Fruit fly (Drosophila melanogaster) whole organism, larva: ENCODE measurements around the gene CG14440.

Experiments
- noc ChIP-seq: fragments of 200-800 bp; sonication (Bioruptor generic); optimal IDR thresholded peaks from 3 replicates; lab custom pipeline; 2019; ENCODE audit warnings: missing biosample characterization, mild to moderate bottlenecking, missing genetic modification characterization, moderate library complexity

CG14440 gene

DNA sequence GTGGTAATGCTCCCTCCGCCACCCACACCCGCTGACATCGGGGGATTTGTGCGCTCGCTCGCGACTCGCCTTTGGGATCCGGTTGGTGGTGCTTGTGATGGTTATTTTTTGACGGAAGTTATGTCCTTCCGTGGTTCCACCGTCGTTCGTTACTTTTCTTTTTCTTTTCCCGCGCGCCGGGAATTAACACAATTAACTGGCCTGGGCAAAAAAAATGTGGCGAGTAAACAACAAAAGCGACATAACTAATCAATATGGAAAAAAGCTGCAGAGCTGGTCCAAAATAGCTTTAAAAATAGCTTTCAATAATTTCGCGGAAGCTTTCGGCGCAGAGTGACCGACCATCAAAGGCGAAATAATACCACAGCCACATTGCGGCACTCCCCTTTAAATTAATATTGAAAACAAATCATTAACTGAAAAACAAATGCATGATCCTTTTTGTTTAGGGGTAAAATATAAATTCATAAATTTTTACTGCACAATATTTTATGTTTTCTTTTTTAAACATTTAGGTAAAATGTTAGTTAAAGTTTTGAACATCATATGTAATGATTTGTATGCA, at the start of gene CG14440:
TSS of gene CG14440 (minus strand) at position 320 of the 565 bp plus-strand sequence.
- TF ChIP-seq noc (tag; lab: Kevin White, UChicago) = peak; percentile 18

DNA sequence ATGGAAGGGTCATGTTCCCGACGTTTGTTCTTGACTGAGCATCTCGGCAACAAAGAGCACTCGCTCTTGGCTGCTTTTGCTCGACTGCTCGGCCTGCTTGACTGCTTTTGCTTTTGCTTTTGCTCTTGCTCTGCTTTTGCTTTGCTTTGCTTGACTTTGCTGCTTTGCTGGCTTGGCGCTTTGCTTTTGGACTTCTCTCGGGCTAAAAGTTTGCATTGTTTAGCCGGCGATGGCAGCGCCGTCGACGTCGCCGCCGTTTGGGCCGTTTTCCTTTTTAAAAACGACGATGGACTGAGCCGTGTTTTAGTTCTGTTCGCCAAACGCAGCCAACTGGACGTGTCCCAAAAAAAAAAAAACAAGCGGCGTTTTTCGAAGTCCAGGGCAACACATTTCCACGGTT, 48.9 kb upstream of the CG14440 start, which contains the start of gene CG14439:
TSS of gene CG14439 (plus strand) at position 301 of the 400 bp plus-strand sequence.
- no peak for TF ChIP-seq noc (tag; lab: Kevin White, UChicago)

DNA sequence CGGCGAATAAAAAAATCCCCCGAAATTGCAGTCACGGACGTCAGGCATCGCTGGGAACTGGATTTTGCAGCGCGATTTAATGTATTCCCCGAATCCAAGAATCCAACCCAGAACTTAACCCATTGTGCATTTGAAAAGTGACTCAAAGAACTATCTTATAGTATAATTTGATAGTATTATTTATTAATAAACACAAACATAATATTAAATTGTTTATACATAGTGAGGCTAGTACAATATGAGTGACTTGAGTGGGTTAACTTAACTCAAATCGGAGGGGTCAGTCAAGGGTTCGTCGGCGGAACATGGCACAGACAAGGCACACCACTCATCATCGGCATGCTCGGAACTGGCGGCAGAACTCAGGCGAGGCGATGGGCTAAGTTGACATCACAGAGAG, 47.9 kb upstream of the CG14440 start:
- no peak for TF ChIP-seq noc (tag; lab: Kevin White, UChicago)

DNA sequence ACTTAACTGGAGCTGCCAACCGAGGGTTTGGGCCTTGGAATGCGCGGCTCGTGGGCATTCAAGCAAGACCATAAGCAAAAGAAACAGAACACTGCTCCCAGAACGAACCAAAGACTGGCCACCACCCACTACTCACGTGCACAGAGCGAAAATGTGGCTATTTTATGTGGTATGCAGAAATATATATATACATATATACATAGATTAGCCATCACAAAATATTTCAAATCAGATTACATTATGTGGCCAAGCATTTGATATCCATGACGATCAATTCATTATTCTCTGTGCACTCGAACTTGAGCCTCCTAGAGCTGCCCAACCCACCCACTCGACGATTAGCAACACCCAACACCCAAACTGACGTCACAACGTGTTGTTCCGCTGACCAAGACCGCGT, 47.2 kb upstream of the CG14440 start:
- no peak for TF ChIP-seq noc (tag; lab: Kevin White, UChicago)

DNA sequence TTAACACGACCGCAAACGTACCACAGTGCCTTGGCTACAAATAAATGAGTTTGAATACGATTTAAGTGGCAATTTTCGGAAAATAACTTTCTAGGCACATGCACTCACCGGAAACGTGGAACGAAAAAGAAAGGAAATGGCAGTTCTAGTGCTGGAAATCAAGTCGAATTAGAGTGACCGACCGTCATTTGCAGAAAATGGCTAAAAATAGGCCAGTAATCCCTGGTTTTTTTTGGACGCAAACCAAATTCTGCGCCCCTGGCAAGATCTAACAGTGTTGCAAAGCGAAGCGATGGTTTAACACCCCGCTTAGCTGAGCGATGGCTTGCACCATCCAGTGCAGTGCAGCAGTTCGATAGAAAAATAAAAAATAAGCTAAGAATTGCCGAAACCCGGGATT, 45.7 kb upstream of the CG14440 start, which contains the start of gene RpL17:
TSS of gene RpL17 (minus strand) at position 151 of the 400 bp plus-strand sequence.
- peak; percentile 64 for TF ChIP-seq noc (tag; lab: Kevin White, UChicago)

DNA sequence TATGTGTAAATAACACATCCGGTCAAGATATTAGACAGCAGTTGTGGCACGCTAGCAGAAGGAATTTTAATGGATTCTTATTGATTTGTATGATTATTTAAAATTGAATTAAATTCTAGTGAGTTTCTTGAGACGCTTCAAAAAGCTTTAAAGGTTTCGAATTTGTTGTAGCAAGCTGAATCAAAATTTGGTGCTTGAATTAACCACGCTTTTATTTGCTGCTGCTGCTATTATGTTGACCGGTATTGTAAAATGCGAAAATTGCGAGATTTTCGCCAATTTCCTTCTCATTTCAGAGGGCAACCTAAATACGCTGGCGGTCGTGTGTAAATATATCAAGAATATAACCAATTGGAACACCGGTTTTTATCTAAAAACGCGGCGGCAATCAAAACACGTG, 44.8 kb upstream of the CG14440 start:
- TF ChIP-seq noc (tag; lab: Kevin White, UChicago) = no peak

DNA sequence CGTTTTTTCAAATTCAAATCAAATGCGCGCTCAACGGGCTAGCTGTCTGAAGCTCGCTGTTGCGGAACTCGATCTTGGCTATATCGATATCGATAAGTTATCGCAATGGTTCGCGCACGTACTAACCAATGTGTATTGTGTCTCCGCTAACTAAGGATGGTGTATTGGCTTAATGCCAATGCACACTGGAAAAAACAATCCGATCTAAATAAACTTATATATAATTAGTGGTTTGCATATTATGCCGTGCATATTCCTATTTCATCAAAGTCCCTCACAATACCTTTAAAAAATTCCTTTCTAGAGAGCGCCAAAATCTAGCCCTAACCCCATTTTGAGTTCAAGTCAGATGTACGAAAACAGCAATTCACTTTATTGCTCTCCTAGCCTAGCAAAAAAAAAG, 42.8 kb upstream of the CG14440 start:
- no peak for TF ChIP-seq noc (tag; lab: Kevin White, UChicago)

DNA sequence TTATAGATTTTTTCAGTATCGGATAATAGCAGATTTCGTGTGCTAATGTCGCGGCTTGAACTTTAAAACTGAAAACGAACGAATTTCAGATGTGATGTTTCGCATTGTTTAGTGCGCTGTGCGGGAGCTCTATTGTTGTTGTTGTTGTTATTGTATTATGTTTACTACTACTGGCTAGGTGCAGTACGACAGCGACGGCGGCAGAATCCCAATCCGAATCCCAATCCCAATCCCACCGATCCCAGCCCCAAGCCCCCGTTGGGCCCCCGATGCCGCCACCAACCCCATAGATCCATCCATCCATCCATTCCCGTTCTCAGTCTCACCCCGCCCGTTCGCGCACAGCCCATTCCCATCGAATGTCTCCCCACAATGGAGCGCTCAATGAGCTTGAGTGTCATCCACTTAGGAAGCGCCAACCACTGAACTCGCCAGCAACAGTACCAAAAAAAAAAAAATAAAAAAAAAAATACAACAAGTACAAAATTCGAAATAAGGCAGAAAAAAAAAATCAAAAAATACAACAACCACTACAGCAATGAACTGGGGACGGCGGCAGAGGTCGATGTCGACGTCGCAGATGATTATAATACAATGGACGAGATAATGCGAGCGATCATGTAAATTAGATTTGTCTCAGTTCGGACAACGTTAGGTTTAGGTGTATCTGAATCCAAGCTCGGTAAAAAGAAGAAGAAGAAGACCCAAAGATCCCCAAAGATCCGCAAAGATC, 41.7 kb upstream of the CG14440 start, which contains the start of gene CG3168:
TSS of gene CG3168 (minus strand) at position 51 of the 733 bp plus-strand sequence.
- TF ChIP-seq noc (tag; lab: Kevin White, UChicago) = no peak

DNA sequence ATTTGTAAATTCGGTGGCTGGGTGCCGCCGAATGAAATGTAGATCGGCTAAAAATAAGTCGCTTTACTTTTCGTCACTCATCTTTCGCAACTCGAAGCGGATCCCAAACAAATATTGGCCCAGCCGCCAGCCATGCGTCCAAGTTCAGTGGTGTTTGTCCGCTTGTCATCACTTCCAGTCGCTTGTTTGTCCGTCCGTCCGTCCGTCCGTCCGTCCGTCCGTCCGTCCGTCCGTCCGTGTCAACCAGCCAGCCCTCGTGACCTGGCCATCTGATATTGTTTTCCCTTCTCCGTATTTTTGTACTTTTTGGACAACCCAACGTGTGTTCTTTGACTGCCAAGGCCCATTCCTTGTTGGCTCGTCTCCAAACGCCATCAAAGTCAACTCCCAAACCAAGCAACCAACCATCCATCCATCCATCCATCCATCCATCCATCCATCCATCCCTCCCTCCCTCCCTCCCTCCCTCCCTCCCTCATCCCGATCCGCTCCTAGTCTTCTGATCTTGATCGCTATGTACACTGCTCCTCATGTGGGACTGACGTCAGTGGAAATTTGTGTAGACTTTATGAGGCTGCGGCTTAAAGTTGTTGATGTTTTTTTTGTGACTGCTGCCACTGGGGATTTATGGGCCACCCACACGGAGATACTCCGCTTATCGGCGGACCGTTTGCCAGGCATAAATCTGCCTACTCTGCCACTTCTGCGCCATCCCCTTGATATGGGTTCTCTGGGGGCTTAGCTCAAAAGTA, 35.1 kb upstream of the CG14440 start:
- TF ChIP-seq noc (tag; lab: Kevin White, UChicago) = peak; percentile 86

DNA sequence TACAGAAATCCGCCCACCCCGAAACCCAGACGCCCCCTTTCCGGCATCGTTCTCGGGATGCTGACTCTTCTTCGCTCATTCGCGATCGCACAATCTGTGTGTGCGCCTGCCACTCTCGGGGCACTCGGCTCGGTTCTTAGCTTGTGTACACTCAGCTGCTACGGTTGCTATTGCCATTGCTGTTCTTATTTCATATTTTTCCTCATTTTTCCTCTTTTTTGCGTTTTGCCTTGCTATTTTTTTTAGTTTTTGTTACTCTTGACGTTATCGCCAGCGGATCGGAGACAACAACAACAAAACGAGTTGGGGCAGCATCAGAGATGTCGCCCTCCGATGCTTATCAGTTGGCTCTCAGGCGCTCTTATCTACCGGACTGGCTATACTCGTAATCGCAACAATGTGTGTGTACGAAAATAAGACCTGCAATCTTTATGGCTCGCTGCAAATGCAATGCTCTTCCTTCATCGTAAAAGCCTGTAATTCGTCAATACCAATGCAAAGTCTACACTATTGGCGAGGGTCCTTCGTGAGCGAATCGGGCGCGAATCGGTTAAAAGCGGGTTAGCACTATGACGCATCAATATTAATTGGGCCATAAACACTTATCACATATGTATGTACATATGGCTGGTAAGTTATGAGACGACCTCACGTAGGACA, 32.4 kb upstream of the CG14440 start:
- peak; percentile 8 for TF ChIP-seq noc (tag; lab: Kevin White, UChicago)

DNA sequence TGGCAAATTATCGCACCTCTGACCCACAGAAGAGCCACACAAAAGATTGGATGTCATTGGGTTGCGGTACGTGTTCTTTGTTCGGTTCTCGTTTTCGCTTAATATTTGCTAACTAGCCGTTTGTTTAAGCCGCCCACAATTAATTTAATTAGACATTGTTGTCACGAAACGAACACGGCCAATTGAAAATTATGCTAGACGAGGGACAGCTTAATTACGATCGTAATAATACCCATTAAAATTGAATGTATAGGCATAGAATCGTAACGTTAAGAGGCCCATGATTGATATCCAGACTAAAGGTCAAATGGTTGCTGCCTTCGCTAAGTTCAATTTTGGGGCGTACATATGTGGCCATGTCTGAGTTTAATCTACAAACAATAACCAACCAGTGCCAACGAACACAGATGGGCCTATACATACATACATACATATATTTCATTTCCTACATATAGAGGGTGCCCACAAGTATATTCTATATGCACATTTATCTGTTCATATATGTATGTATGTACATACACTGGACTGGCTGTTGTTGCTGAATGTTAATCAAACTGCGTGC, 30.3 kb upstream of the CG14440 start:
- no peak for TF ChIP-seq noc (tag; lab: Kevin White, UChicago)

DNA sequence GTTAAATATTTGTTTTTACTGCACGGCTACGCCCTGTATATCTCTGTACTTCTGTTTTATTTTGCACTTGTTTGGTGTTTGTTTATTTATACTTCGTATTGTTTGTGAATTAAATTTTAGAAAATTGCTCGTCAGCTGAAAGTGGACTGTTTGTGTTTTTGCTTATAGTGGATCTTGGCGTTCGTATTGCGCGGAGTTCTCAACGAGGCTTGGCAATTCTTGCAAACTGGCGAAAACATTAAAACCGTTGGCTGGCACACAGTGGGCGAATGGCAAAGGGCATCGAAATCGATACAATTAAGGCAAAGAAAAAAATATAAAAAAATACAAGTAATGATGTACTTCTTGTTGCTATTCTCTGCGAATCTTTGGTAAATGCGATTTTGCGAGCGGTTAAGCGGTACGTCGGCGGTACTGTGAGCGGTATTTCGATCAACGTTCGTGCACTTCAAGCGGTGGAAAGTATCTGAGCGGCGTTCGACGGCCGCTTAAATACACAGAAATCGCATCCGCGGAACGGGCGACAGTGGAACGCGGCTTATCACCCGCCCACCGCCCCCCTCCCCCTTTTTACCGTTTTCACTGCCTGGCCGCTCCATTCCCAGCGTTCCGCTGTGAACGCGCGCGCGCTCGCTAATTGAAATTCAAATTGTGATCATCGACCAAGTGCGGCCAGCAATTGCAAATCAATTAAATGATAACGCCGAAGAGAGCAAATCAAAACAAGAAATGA, 28.6 kb upstream of the CG14440 start:
- TF ChIP-seq noc (tag; lab: Kevin White, UChicago) = no peak

DNA sequence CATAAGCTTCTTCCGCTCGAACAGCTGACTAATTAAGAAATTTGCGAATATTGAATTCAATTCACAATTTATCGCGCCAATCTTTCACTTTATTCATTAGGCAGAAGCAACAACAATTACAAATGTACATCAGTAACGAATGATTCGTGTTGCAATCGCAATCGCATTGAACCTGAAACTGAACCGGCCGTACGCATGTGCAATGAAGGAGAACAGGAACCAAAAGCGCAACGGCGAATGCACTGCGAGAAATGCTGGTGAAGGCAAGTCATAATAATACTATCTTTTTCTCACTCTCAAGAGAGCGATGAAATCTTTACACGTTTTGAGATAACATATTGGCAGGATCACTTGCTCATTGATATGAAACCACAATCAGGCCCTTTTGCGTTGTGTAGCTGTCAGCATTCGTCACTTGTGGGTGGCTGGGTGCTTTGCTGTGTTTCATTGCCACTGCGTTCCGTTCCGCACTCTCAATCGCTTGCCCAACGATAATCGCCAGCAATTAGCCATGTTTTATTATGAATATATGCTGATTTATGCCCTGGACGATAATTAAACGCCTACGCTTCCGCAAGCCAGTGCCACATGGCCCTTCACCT, 26.6 kb upstream of the CG14440 start:
- TF ChIP-seq noc (tag; lab: Kevin White, UChicago) = no peak

DNA sequence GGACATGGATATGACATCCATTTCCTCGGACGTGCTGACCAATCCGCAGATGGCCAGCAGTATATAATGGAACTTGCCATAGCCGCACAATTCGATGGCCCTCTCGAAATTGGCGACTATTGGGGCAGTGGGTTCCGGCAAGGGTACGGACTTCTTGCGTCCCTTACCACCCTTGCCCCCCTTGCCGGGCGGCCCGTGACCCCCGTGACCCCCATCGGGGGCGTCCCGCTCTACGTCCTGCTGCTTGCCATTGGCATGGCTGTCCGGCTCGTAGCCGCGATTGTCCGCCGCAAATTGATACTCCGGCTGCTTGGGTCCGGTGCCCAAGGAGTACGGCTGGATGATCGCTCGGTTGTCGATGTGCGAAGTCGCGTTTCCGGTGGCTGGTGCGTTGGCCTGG, 25.3 kb upstream of the CG14440 start:
- TF ChIP-seq noc (tag; lab: Kevin White, UChicago) = no peak
